Fruit fly (Drosophila melanogaster) S2 (cell line): ENCODE results near the gene Adgf-B.

ENCODE experiments used
- CG8478 ChIP-seq: fragments of >200 bp; optimal IDR thresholded peaks from 2 replicates; lab custom pipeline; 2018
- CTCF ChIP-seq, 2 experiments: fragments of >200 bp; optimal IDR thresholded peaks; 2 replicates each; lab custom pipeline; 2018

DNA sequence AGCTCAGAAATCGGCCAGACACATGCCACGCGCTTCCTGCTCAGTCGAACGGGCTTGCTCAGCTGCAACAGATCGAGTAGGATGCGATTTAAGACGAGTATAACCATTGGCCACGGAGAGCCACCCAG is 7.6 kb upstream of the Adgf-B start, which contains the start of gene CG32182:
- no peak for TF ChIP-seq CG8478 (lab: Kevin White, UChicago)
- no peak for TF ChIP-seq CTCF (optimal IDR thresholded peaks at IDR 0.05; lab: Kevin White, UChicago)
